Worm (Caenorhabditis elegans): ENCODE results near the gene ceh-21.

- TF ChIP-seq lin-13 (GFP tag; optimal IDR thresholded peaks at IDR 0.05), result no peak
- TF ChIP-seq nhr-129 (tag; optimal IDR thresholded peaks at IDR 0.05), result no peak
- TF ChIP-seq nhr-237 (tag; optimal IDR thresholded peaks at IDR 0.05), result no peak
- no peak for TF ChIP-seq aly-2 (tag; optimal IDR thresholded peaks at IDR 0.05)
- TF ChIP-seq nhr-12 (tag; optimal IDR thresholded peaks at IDR 0.05), result no peak
- no peak for TF ChIP-seq ceh-82 (tag; optimal IDR thresholded peaks at IDR 0.05)
- TF ChIP-seq nhr-21 (tag; optimal IDR thresholded peaks at IDR 0.05), result no peak
- no peak for TF ChIP-seq nhr-77 (tag; optimal IDR thresholded peaks at IDR 0.05)
- no peak for TF ChIP-seq ztf-11 (tag; optimal IDR thresholded peaks at IDR 0.05)
- TF ChIP-seq nhr-23 (tag; optimal IDR thresholded peaks at IDR 0.05), result no peak
- TF ChIP-seq Y55F3AM.14 (GFP tag; optimal IDR thresholded peaks at IDR 0.05), result no peak
- TF ChIP-seq gmeb-1 (tag; optimal IDR thresholded peaks at IDR 0.05), result no peak
These were observed 22.1 kb downstream of the ceh-21 start for ce11 chrX:1830475-1830874.
